Worm (Caenorhabditis elegans): ENCODE measurements around the gene K01G5.10.

K01G5.10 gene

ce11 chrIII:10747620-10748479, 10.5 kb downstream of the K01G5.10 start, which contains the start of the genes ran-1 and dkc-1 (continued):
- TF ChIP-seq snpc-4 (tag; optimal IDR thresholded peaks at IDR 0.05) (peak; percentile 42), lin-13 (GFP tag; optimal IDR thresholded peaks at IDR 0.05) (peak; percentile 16), nhr-47 (tag; optimal IDR thresholded peaks at IDR 0.05) (peak; percentile 47), egl-27 (tag; optimal IDR thresholded peaks at IDR 0.05) (no peak), unc-30 (tag; optimal IDR thresholded peaks at IDR 0.05) (no peak), unc-62 (GFP tag; optimal IDR thresholded peaks at IDR 0.05) (no peak), fkh-10 (GFP tag; optimal IDR thresholded peaks at IDR 0.05) (no peak), nhr-237 (tag; optimal IDR thresholded peaks at IDR 0.05) (no peak), C16A3.4 (tag; optimal IDR thresholded peaks at IDR 0.05) (peak; percentile 57), vab-15 (tag; optimal IDR thresholded peaks at IDR 0.05) (no peak), unc-86 (tag; optimal IDR thresholded peaks at IDR 0.05) (no peak), isw-1 (GFP tag; IDR thresholded peaks at IDR 0.05) (peak; percentile 23), ztf-11 (tag; optimal IDR thresholded peaks at IDR 0.05) (no peak), jun-1 (tag; optimal IDR thresholded peaks at IDR 0.05) (peak; percentile 42), pax-3 (tag; optimal IDR thresholded peaks at IDR 0.05) (no peak), nhr-71 (tag; optimal IDR thresholded peaks at IDR 0.05) (peak; percentile 64), C34B4.2 (tag; optimal IDR thresholded peaks at IDR 0.05) (no peak), egl-13 (tag; optimal IDR thresholded peaks at IDR 0.05) (no peak), nhr-90 (tag; optimal IDR thresholded peaks at IDR 0.05; ENCODE audit: poor library complexity) (peak; percentile 19), rnt-1 (tag; optimal IDR thresholded peaks at IDR 0.05) (peak; percentile 46), alr-1 (tag; optimal IDR thresholded peaks at IDR 0.05; ENCODE audit: borderline replicate concordance) (no peak), snu-23 (GFP tag; optimal IDR thresholded peaks at IDR 0.05) (peak; percentile 78), lsy-2 (tag; optimal IDR thresholded peaks at IDR 0.05) (peak; percentile 71 to 85), ceh-63 (GFP tag; optimal IDR thresholded peaks at IDR 0.05) (no peak), aha-1 (tag; optimal IDR thresholded peaks at IDR 0.05) (no peak), ceh-82 (tag; optimal IDR thresholded peaks at IDR 0.05) (peak; percentile 31 to 70 (median 35)), unc-130 (tag; optimal IDR thresholded peaks at IDR 0.05) (peak; percentile 57), tbx-2 (tag; optimal IDR thresholded peaks at IDR 0.05) (peak; percentile 53), hlh-4 (tag; optimal IDR thresholded peaks at IDR 0.05) (no peak), hlh-17 (GFP tag; optimal IDR thresholded peaks at IDR 0.05; ENCODE audit: borderline replicate concordance) (no peak), skn-1 (tag; optimal IDR thresholded peaks at IDR 0.05) (peak; percentile 30), nhr-77 (tag; optimal IDR thresholded peaks at IDR 0.05) (peak; percentile 59), fkh-4 (tag; optimal IDR thresholded peaks at IDR 0.05; ENCODE audit: borderline replicate concordance) (no peak), lin-15B (tag; optimal IDR thresholded peaks at IDR 0.05) (peak; percentile 67), efl-1 (optimal IDR thresholded peaks at IDR 0.05) (peak; percentile 81 to 86), efl-1 (GFP tag; optimal IDR thresholded peaks at IDR 0.05 in 1 of 2) (peak; percentile 85 to 96), efl-3 (GFP tag; optimal IDR thresholded peaks at IDR 0.05) (no peak), xbp-1 (tag; optimal IDR thresholded peaks at IDR 0.05) (peak; percentile 55), mep-1 (tag; optimal IDR thresholded peaks at IDR 0.05) (peak; percentile 72), nhr-19 (GFP tag; conservative IDR thresholded peaks at IDR 0.05) (peak; percentile 38), aly-2 (tag; optimal IDR thresholded peaks at IDR 0.05) (no peak), nhr-85 (tag) (peak; percentile 78)

DNA sequence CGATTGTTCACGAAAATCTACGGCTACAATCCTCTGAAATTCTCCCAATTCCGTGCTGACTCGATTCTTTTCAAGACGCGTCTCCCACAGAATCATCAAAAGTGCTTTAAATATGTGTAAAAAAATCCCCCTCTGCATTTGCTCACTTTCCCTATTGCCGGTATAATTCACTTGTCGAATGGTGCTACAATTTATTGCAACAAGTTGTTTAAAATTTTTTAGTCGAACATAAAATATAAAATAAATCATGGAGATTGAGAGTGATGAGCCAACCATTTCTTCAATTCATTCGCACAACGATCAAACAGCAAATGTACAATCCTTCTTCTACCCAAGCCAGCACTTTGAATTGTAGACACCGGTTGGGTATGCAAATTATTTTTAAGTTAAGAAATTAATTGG, 11.9 kb downstream of the K01G5.10 start:
- TF ChIP-seq nhr-71 (tag; optimal IDR thresholded peaks at IDR 0.05) (peak; percentile 23), rnt-1 (tag; optimal IDR thresholded peaks at IDR 0.05) (no peak), ceh-63 (GFP tag; optimal IDR thresholded peaks at IDR 0.05) (no peak), nhr-20 (tag; optimal IDR thresholded peaks at IDR 0.05) (no peak), grh-1 (GFP tag; IDR thresholded peaks at IDR 0.05) (no peak), zip-4 (GFP tag; optimal IDR thresholded peaks at IDR 0.05) (no peak), unc-30 (tag; optimal IDR thresholded peaks at IDR 0.05) (no peak), aly-2 (tag; optimal IDR thresholded peaks at IDR 0.05) (peak; percentile 50), swsn-7 (tag; optimal IDR thresholded peaks at IDR 0.05) (no peak), irx-1 (tag; optimal IDR thresholded peaks at IDR 0.05) (no peak), elt-3 (tag; optimal IDR thresholded peaks at IDR 0.05) (no peak), lin-14 (GFP tag; optimal IDR thresholded peaks at IDR 0.05) (no peak), pax-3 (tag; optimal IDR thresholded peaks at IDR 0.05) (no peak), nhr-76 (tag; optimal IDR thresholded peaks at IDR 0.05) (no peak), nhr-85 (tag) (peak; percentile 62), ceh-88 (GFP tag; IDR thresholded peaks at IDR 0.05) (no peak), lsy-2 (tag; optimal IDR thresholded peaks at IDR 0.05) (peak in 1 of 2 experiments; percentile 1), elt-2 (tag; optimal IDR thresholded peaks at IDR 0.05) (no peak)
